Fruit fly (Drosophila melanogaster): ENCODE measurements around the gene CG8138.

DNA sequence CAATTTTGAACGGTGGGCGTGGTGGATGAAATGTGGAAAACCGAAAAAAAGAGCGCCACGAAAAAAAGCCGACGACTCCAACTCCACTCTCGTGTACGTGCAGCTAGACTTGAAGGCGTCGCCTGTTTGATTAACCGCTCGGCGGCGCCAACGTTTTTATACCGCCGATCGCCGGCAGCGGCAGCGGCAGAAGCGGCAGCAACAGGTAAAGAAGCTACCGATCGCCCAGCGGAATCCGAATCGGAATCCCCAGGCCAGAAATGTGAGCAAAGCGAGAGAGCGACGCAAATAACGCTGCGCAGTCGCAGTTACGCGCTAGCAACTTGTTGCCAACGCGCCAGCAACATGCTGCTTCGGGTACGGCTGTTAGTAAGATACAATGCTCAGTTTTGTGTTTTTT, 33.2 kb downstream of the CG8138 start, which contains the start of gene CG8483:
- TF ChIP-seq CG33557 (GFP tag; optimal IDR thresholded peaks at IDR 0.05) (no peak), Nf-YC (tag; optimal IDR thresholded peaks at IDR 0.05) (no peak)
